Fruit fly (Drosophila melanogaster) whole organism, pupa: ENCODE measurements around the gene CG7058.

Source experiments
- CG10348 ChIP-seq: fragments of 200-800 bp; sonication (Bioruptor generic); IDR thresholded peaks from 2 replicates; pipeline ENCODE4 v1.3.6; 2022; ENCODE audit warnings: missing biosample characterization, missing genetic modification characterization
- CG12605 ChIP-seq: fragments of 200-800 bp; sonication (Bioruptor generic); IDR thresholded peaks from 2 replicates; pipeline ENCODE4 v1.3.6; 2022; ENCODE audit warnings: missing biosample characterization, missing genetic modification characterization
- CG13204 ChIP-seq: fragments of 200-800 bp; sonication (Bioruptor generic); optimal IDR thresholded peaks from 2 replicates; lab custom pipeline; 2018; ENCODE audit warnings: missing biosample characterization, mild to moderate bottlenecking, missing genetic modification characterization, moderate library complexity
- CG14655 ChIP-seq: fragments of 200-800 bp; sonication (Bioruptor generic); optimal IDR thresholded peaks from 3 replicates; lab custom pipeline; 2017; ENCODE audit warnings: mild to moderate bottlenecking, missing biosample characterization, missing genetic modification reagents, missing genetic modification characterization
- CG15710 ChIP-seq: fragments of 200-800 bp; sonication (Bioruptor generic); optimal IDR thresholded peaks from 2 replicates; lab custom pipeline; 2018; ENCODE audit warnings: missing biosample characterization, mild to moderate bottlenecking, missing genetic modification characterization, moderate library complexity
- CG17806 ChIP-seq: fragments of 200-800 bp; sonication (Bioruptor generic); optimal IDR thresholded peaks from 2 replicates; lab custom pipeline; 2018; ENCODE audit warnings: missing biosample characterization, mild to moderate bottlenecking, missing genetic modification characterization, moderate library complexity
- CG32121 ChIP-seq: fragments of 200-800 bp; sonication (Bioruptor generic); IDR thresholded peaks from 2 replicates; pipeline ENCODE4 v1.3.6; 2022; ENCODE audit warnings: missing biosample characterization, missing genetic modification characterization
- CG34367 ChIP-seq: fragments of 200-800 bp; sonication (Bioruptor generic); optimal IDR thresholded peaks from 2 replicates; lab custom pipeline; 2018; ENCODE audit warnings: missing biosample characterization, mild to moderate bottlenecking, missing genetic modification characterization
- CG4496 ChIP-seq: fragments of 200-800 bp; sonication (Bioruptor generic); IDR thresholded peaks from 3 replicates; pipeline ENCODE4 v1.3.6; 2022; ENCODE audit warnings: missing biosample characterization, missing genetic modification characterization
- CG8159 ChIP-seq: fragments of 200-800 bp; sonication (Bioruptor generic); optimal IDR thresholded peaks from 3 replicates; lab custom pipeline; 2018; ENCODE audit warnings: missing biosample characterization, mild to moderate bottlenecking, missing genetic modification characterization, moderate library complexity
- CG8301 ChIP-seq: fragments of 200-800 bp; sonication (Bioruptor generic); optimal IDR thresholded peaks from 2 replicates; lab custom pipeline; 2018; ENCODE audit warnings: missing biosample characterization, mild to moderate bottlenecking, missing genetic modification characterization
- CG9948 ChIP-seq: fragments of 200-800 bp; sonication (Bioruptor generic); optimal IDR thresholded peaks from 2 replicates; lab custom pipeline; 2018; ENCODE audit warnings: missing biosample characterization, mild to moderate bottlenecking, missing genetic modification characterization, moderate library complexity
- D1 ChIP-seq: fragments of 200-800 bp; sonication (Bioruptor generic); optimal IDR thresholded peaks from 2 replicates; lab custom pipeline; 2018; ENCODE audit warnings: missing biosample characterization, mild to moderate bottlenecking, missing genetic modification characterization, moderate library complexity
- EcR ChIP-seq: fragments of 200-800 bp; sonication (Bioruptor generic); optimal IDR thresholded peaks from 3 replicates; lab custom pipeline; 2019; ENCODE audit warnings: missing biosample characterization, missing genetic modification characterization, mild to moderate bottlenecking, moderate library complexity, missing genetic modification reagents
- Ets98B ChIP-seq: fragments of 200-800 bp; sonication (Bioruptor generic); IDR thresholded peaks from 2 replicates; pipeline ENCODE4 v1.3.6; 2022; ENCODE audit warnings: missing biosample characterization, missing genetic modification characterization
- Pif1A ChIP-seq: fragments of 200-800 bp; sonication (Bioruptor generic); optimal IDR thresholded peaks from 3 replicates; lab custom pipeline; 2016; ENCODE audit warnings: missing biosample characterization, missing genetic modification characterization
- Pif1B ChIP-seq: fragments of 200-800 bp; sonication (Bioruptor generic); optimal IDR thresholded peaks from 3 replicates; lab custom pipeline; 2016; ENCODE audit warnings: missing biosample characterization, missing genetic modification characterization
- Snoo ChIP-seq: fragments of 200-800 bp; sonication (Bioruptor generic); optimal IDR thresholded peaks from 3 replicates; lab custom pipeline; 2017; ENCODE audit warnings: missing biosample characterization, mild to moderate bottlenecking, missing genetic modification characterization, inconsistent platforms
- fd96Ca ChIP-seq: fragments of 200-800 bp; sonication (Bioruptor generic); IDR thresholded peaks from 3 replicates; pipeline ENCODE4 v1.3.6; 2022; ENCODE audit warnings: missing biosample characterization, missing genetic modification characterization
- gl ChIP-seq: fragments of 200-800 bp; sonication (Bioruptor generic); optimal IDR thresholded peaks from 2 replicates; lab custom pipeline; 2018; ENCODE audit warnings: missing biosample characterization, mild to moderate bottlenecking, missing genetic modification characterization
- rn ChIP-seq: fragments of 200-800 bp; sonication (Bioruptor generic); IDR thresholded peaks from 2 replicates; pipeline ENCODE4 v1.3.6; 2022; ENCODE audit warnings: missing biosample characterization, missing genetic modification characterization

CG7058 gene

DNA sequence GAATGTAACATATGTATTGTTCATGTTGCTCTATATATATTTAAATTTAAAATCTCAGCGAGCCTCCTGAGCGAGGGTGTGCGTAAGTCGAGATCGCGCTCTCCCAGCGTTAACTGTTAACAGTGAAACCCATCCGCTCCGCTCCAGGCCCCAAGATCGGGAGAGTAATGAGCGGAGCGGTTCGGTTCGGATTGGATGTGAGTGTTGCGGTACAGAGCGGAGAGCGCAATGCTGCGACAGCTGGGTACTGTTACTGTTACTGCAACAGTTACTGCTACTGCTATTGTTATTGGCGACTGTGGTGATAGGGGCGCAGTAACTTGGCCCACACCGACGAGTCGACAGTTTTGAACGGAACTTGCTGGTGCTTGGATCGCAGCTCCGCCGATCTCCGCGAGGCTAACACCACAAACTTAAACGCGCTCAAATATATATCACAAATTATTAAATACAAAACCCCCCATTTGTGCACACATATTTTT is 25.9 kb downstream of the CG7058 start, which contains the start of gene Pvf1:
Gene Pvf1, plus strand, starts transcription at position 312 of the 482 bp plus-strand sequence.
- TF ChIP-seq fd96Ca (GFP tag; lab: Robert Waterston, UW) (0 out of 3 replicates have a peak, but pooled peaks have one; percentile 16), CG9948 (no peak), Ets98B (GFP tag; lab: Robert Waterston, UW) (peak; percentile 51; the same call in 1 of the 2 replicates), CG13204 (GFP tag; lab: Kevin White, UChicago) (peak; percentile 57), CG4496 (peak; percentile 59; the same call in 1 of the 3 replicates), CG12605 (peak; percentile 40; the same call in 1 of the 2 replicates), CG34367 (no peak), Pif1B (GFP tag; lab: Kevin White, UChicago) (peak; percentile 42)

- TF ChIP-seq Pif1A (GFP tag; lab: Kevin White, UChicago) (peak; percentile 65), CG14655 (GFP tag; lab: Kevin White, UChicago) (peak; percentile 23), EcR (GFP tag; lab: Kevin White, UChicago) (no peak), CG8159 (tag; lab: Kevin White, UChicago) (peak; percentile 70), CG17806 (peak; percentile 60), fd96Ca (GFP tag; lab: Robert Waterston, UW) (0 out of 3 replicates have a peak, but pooled peaks have one; percentile 40), CG10348 (GFP tag; lab: Robert Waterston, UW) (no peak), Pif1B (GFP tag; lab: Kevin White, UChicago) (peak; percentile 47), CG34367 (no peak), CG32121 (GFP tag; lab: Robert Waterston, UW) (0 out of 2 replicates have a peak, but pooled peaks have one; percentile 15), rn (0 out of 2 replicates have a peak, but pooled peaks have one; percentile 19), Ets98B (GFP tag; lab: Robert Waterston, UW) (peak; percentile 41; the same call in 1 of the 2 replicates), CG4496 (peak; percentile 65; the same call in 2 of the 3 replicates), Snoo (peak; percentile 71)
Measured at dm6 chrX:18834399-18834798, 27.9 kb downstream of the CG7058 start.

DNA sequence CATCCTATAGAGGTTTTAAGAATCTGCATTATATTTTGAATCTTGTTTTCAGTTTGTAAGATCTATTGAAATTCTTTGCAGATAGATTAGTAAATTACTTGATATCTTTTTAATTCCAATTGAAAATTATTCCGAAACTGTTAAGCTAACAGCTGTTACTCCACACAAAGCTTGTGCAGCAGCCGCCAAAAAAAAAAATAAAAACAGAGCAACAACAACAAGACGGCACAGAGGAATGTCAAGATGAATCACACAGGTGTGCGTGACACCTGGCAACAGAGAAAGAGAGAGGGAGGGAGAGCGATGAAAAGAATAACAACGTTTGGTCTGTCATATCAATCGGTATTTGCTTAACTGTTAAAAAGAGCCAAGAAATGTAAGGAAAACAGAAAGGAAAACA is 28.5 kb downstream of the CG7058 start:
- TF ChIP-seq CG15710 (tag; lab: Kevin White, UChicago) (no peak), EcR (GFP tag; lab: Kevin White, UChicago) (no peak), CG8159 (tag; lab: Kevin White, UChicago) (no peak), CG17806 (no peak), Pif1A (GFP tag; lab: Kevin White, UChicago) (no peak), rn (no peak), Pif1B (GFP tag; lab: Kevin White, UChicago) (no peak), fd96Ca (GFP tag; lab: Robert Waterston, UW) (no peak), CG13204 (GFP tag; lab: Kevin White, UChicago) (no peak), Snoo (no peak), CG12605 (no peak), Ets98B (GFP tag; lab: Robert Waterston, UW) (no peak), CG34367 (no peak), CG32121 (GFP tag; lab: Robert Waterston, UW) (no peak), CG10348 (GFP tag; lab: Robert Waterston, UW) (no peak)

DNA sequence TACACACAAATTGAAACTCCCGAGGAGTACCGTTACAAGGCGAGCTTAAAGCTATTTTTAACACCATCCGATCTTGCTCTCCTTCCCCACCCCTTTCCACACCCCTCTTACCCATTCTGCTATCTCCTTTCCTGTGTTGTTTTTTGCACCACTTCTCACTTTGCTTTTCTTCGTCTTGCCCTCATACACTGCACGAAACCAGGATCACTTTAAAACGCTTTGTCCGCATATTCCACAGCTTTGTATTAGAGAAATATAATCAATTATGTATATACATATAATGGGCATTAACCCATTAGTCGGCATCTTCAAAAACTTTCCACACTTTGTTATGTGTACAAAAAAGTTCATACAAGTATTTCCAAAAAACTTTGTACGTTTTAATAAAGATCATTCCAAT is 29.0 kb downstream of the CG7058 start:
- peak; percentile 50 for TF ChIP-seq CG14655 (GFP tag; lab: Kevin White, UChicago)
- TF ChIP-seq Pif1B (GFP tag; lab: Kevin White, UChicago) = peak; percentile 8
- no peak for TF ChIP-seq EcR (GFP tag; lab: Kevin White, UChicago)
- peak; percentile 37 for TF ChIP-seq gl (tag; lab: Kevin White, UChicago)
- TF ChIP-seq CG12605 = no peak; the same call in 1 of the 2 replicates
- no peak for TF ChIP-seq CG32121 (GFP tag; lab: Robert Waterston, UW)
- TF ChIP-seq CG8301 = peak; percentile 36
- peak; percentile 23 for TF ChIP-seq CG13204 (GFP tag; lab: Kevin White, UChicago)
- TF ChIP-seq Pif1A (GFP tag; lab: Kevin White, UChicago) = no peak
- TF ChIP-seq CG10348 (GFP tag; lab: Robert Waterston, UW) = no peak
- peak; percentile 37 for TF ChIP-seq CG17806
- TF ChIP-seq CG34367 = peak; percentile 47
- TF ChIP-seq CG8159 (tag; lab: Kevin White, UChicago) = peak; percentile 53
- TF ChIP-seq fd96Ca (GFP tag; lab: Robert Waterston, UW) = no peak
- peak; percentile 53 for TF ChIP-seq CG15710 (tag; lab: Kevin White, UChicago)
- TF ChIP-seq rn = no peak
- TF ChIP-seq Snoo = no peak
- TF ChIP-seq CG9948 = peak; percentile 36
- peak; percentile 68; the same call in 2 of the 3 replicates for TF ChIP-seq CG4496
- TF ChIP-seq Ets98B (GFP tag; lab: Robert Waterston, UW) = no peak
- no peak for TF ChIP-seq D1
- TF ChIP-seq, all 21 proteins: peak for 11

dm6 chrX:18836315-18836714 is 29.8 kb downstream of the CG7058 start:
- peak; percentile 33 for TF ChIP-seq CG34367
- TF ChIP-seq fd96Ca (GFP tag; lab: Robert Waterston, UW) = no peak
- peak; percentile 47 for TF ChIP-seq EcR (GFP tag; lab: Kevin White, UChicago)
- no peak for TF ChIP-seq Snoo
- TF ChIP-seq rn = no peak
- no peak for TF ChIP-seq CG17806
- peak; percentile 24 for TF ChIP-seq Pif1A (GFP tag; lab: Kevin White, UChicago)
- TF ChIP-seq CG12605 = peak; percentile 36; the same call in 1 of the 2 replicates
- TF ChIP-seq CG9948 = peak; percentile 28
- peak; percentile 61 for TF ChIP-seq gl (tag; lab: Kevin White, UChicago)
- peak; percentile 48 for TF ChIP-seq CG15710 (tag; lab: Kevin White, UChicago)
- TF ChIP-seq Ets98B (GFP tag; lab: Robert Waterston, UW) = peak; percentile 29; the same call in 1 of the 2 replicates
- TF ChIP-seq Pif1B (GFP tag; lab: Kevin White, UChicago) = no peak
- no peak for TF ChIP-seq D1
- TF ChIP-seq CG13204 (GFP tag; lab: Kevin White, UChicago) = no peak
- TF ChIP-seq CG4496 = peak; percentile 36; the same call in 1 of the 3 replicates
- no peak for TF ChIP-seq CG32121 (GFP tag; lab: Robert Waterston, UW)
- peak; percentile 32 for TF ChIP-seq CG14655 (GFP tag; lab: Kevin White, UChicago)
- TF ChIP-seq CG10348 (GFP tag; lab: Robert Waterston, UW) = no peak
- peak; percentile 10 for TF ChIP-seq CG8301
- TF ChIP-seq CG8159 (tag; lab: Kevin White, UChicago) = peak; percentile 28
- TF ChIP-seq, all 21 proteins: peak for 12
